Fruit fly (Drosophila melanogaster) whole organism, prepupa: ENCODE results near the gene CG10164.
A peak's percentile ranks its signal among the peaks of the same experiment; 100 is the strongest.

Experiments used
- Blimp-1 ChIP-seq: fragments of 200-800 bp; sonication (Bioruptor generic); optimal IDR thresholded peaks from 3 replicates; lab custom pipeline; 2017; ENCODE audit warnings: missing biosample characterization, missing genetic modification characterization, mild to moderate bottlenecking, moderate library complexity, missing genetic modification reagents
- CG10631 ChIP-seq: fragments of 200-800 bp; sonication (Bioruptor generic); optimal IDR thresholded peaks from 2 replicates; lab custom pipeline; 2016; ENCODE audit warnings: missing biosample characterization, missing genetic modification characterization
- CG10669 ChIP-seq: fragments of 200-800 bp; sonication (Bioruptor generic); optimal IDR thresholded peaks from 3 replicates; lab custom pipeline; 2018; ENCODE audit warnings: missing biosample characterization, mild to moderate bottlenecking, missing genetic modification characterization, moderate library complexity
- CG11294 ChIP-seq: fragments of 200-800 bp; sonication (Bioruptor generic); IDR thresholded peaks from 2 replicates; pipeline ENCODE4 v1.3.6; 2022; ENCODE audit warnings: missing biosample characterization, missing genetic modification characterization
- CG11762 ChIP-seq: fragments of 200-800 bp; sonication (Bioruptor generic); optimal IDR thresholded peaks from 3 replicates; lab custom pipeline; 2016; ENCODE audit warnings: missing biosample characterization, missing genetic modification characterization; ENCODE audit not compliant: insufficient read depth
- CG15336 ChIP-seq: fragments of 200-800 bp; sonication (Bioruptor generic); IDR thresholded peaks from 2 replicates; pipeline ENCODE4 v1.3.6; 2022; ENCODE audit warnings: missing biosample characterization, missing genetic modification characterization
- CG16779 ChIP-seq: fragments of 200-800 bp; sonication (Bioruptor generic); optimal IDR thresholded peaks from 3 replicates; lab custom pipeline; 2017; ENCODE audit warnings: missing biosample characterization, mild to moderate bottlenecking, missing genetic modification characterization
- CG31627 ChIP-seq: fragments of 200-800 bp; sonication (Bioruptor generic); optimal IDR thresholded peaks from 3 replicates; lab custom pipeline; 2016; ENCODE audit warnings: missing biosample characterization, missing genetic modification characterization
- CG32006 ChIP-seq: fragments of 200-800 bp; sonication (Bioruptor generic); optimal IDR thresholded peaks from 3 replicates; lab custom pipeline; 2017; ENCODE audit warnings: missing biosample characterization, mild to moderate bottlenecking, missing genetic modification characterization
- CG34406 ChIP-seq: fragments of 200-800 bp; sonication (Bioruptor generic); optimal IDR thresholded peaks from 3 replicates; lab custom pipeline; 2016; ENCODE audit warnings: missing biosample characterization, missing genetic modification characterization
- CG6163 ChIP-seq: fragments of 200-800 bp; sonication (Bioruptor generic); IDR thresholded peaks from 3 replicates; pipeline ENCODE4 v1.3.6; 2022; ENCODE audit warnings: missing biosample characterization, missing genetic modification characterization
- CG6276 ChIP-seq: fragments of 200-800 bp; sonication (Bioruptor generic); optimal IDR thresholded peaks from 2 replicates; lab custom pipeline; 2017; ENCODE audit warnings: missing biosample characterization, mild to moderate bottlenecking, missing genetic modification characterization
- CG8119 ChIP-seq: fragments of 200-800 bp; sonication (Bioruptor generic); IDR thresholded peaks from 3 replicates; pipeline ENCODE4 v1.3.6; 2022; ENCODE audit warnings: missing biosample characterization, missing genetic modification characterization
- CG8319 ChIP-seq: fragments of 200-800 bp; sonication (Bioruptor generic); optimal IDR thresholded peaks from 3 replicates; lab custom pipeline; 2016; ENCODE audit warnings: missing biosample characterization, missing genetic modification characterization
- CG8632 ChIP-seq: fragments of 200-800 bp; sonication (Bioruptor generic); optimal IDR thresholded peaks from 3 replicates; lab custom pipeline; 2016; ENCODE audit warnings: missing biosample characterization, missing genetic modification characterization
- CG9139 ChIP-seq: fragments of 200-800 bp; sonication (Bioruptor generic); optimal IDR thresholded peaks from 3 replicates; lab custom pipeline; 2017; ENCODE audit warnings: missing biosample characterization, mild to moderate bottlenecking, missing genetic modification characterization
- Eip93F ChIP-seq: fragments of 200-800 bp; sonication (Bioruptor generic); optimal IDR thresholded peaks from 2 replicates; lab custom pipeline; 2016; ENCODE audit warnings: missing biosample characterization, mild to moderate bottlenecking, missing genetic modification characterization
- Ets21C ChIP-seq: fragments of 200-800 bp; sonication (Bioruptor generic); optimal IDR thresholded peaks from 3 replicates; lab custom pipeline; 2016; ENCODE audit warnings: missing biosample characterization, missing genetic modification characterization
- Ets96B ChIP-seq: fragments of 200-800 bp; optimal IDR thresholded peaks from 2 replicates; lab custom pipeline; 2019; ENCODE audit warnings: missing biosample characterization, mild to moderate bottlenecking, missing genetic modification characterization, moderate library complexity
- Gug ChIP-seq: fragments of 200-800 bp; sonication (Bioruptor generic); IDR thresholded peaks from 2 replicates; pipeline ENCODE4 v1.3.6; 2022; ENCODE audit warnings: missing biosample characterization, missing genetic modification characterization
- Lpt ChIP-seq: fragments of 200-800 bp; sonication (Bioruptor generic); optimal IDR thresholded peaks from 3 replicates; lab custom pipeline; 2016; ENCODE audit warnings: missing biosample characterization, missing genetic modification characterization
- OdsH ChIP-seq: fragments of 200-800 bp; sonication (Bioruptor generic); optimal IDR thresholded peaks from 3 replicates; lab custom pipeline; 2016; ENCODE audit warnings: missing biosample characterization, missing genetic modification characterization
- Sox102F ChIP-seq: fragments of 200-800 bp; sonication (Bioruptor generic); optimal IDR thresholded peaks from 2 replicates; lab custom pipeline; 2016; ENCODE audit warnings: missing biosample characterization, mild to moderate bottlenecking, missing genetic modification characterization
- achi ChIP-seq: fragments of 200-800 bp; sonication (Bioruptor generic); optimal IDR thresholded peaks from 3 replicates; lab custom pipeline; 2016; ENCODE audit warnings: missing biosample characterization, missing genetic modification characterization
- acj6 ChIP-seq: fragments of 200-800 bp; sonication (Bioruptor generic); optimal IDR thresholded peaks from 3 replicates; lab custom pipeline; 2016; ENCODE audit warnings: missing biosample characterization, missing genetic modification characterization
- cyc ChIP-seq: fragments of 200-800 bp; sonication (Bioruptor generic); optimal IDR thresholded peaks from 3 replicates; lab custom pipeline; 2016; ENCODE audit warnings: missing biosample characterization, missing genetic modification characterization
- dsx ChIP-seq: fragments of 200-800 bp; optimal IDR thresholded peaks from 3 replicates; lab custom pipeline; 2019; ENCODE audit warnings: missing biosample characterization, mild to moderate bottlenecking, missing genetic modification characterization, moderate library complexity; ENCODE audit not compliant: poor library complexity, severe bottlenecking
- eg ChIP-seq: fragments of 200-800 bp; sonication (Bioruptor generic); IDR thresholded peaks from 3 replicates; pipeline ENCODE4 v1.3.6; 2022; ENCODE audit warnings: missing biosample characterization, missing genetic modification characterization
- esn ChIP-seq: fragments of 200-800 bp; sonication (Bioruptor generic); optimal IDR thresholded peaks from 2 replicates; lab custom pipeline; 2016; ENCODE audit warnings: missing biosample characterization, mild to moderate bottlenecking, missing genetic modification characterization, moderate library complexity
- fd59A ChIP-seq: fragments of 200-800 bp; sonication (Bioruptor generic); optimal IDR thresholded peaks from 2 replicates; lab custom pipeline; 2017; ENCODE audit warnings: missing biosample characterization, mild to moderate bottlenecking, missing genetic modification characterization, missing genetic modification reagents
- fkh ChIP-seq: fragments of 200-800 bp; sonication (Bioruptor generic); optimal IDR thresholded peaks from 3 replicates; lab custom pipeline; 2017; ENCODE audit warnings: missing biosample characterization, mild to moderate bottlenecking, missing genetic modification characterization, moderate library complexity
- lz ChIP-seq: fragments of 200-800 bp; sonication (Bioruptor generic); optimal IDR thresholded peaks from 3 replicates; lab custom pipeline; 2016; ENCODE audit warnings: missing biosample characterization, missing genetic modification characterization
- spab ChIP-seq: fragments of 200-800 bp; sonication (Bioruptor generic); optimal IDR thresholded peaks from 2 replicates; lab custom pipeline; 2017; ENCODE audit warnings: missing biosample characterization, mild to moderate bottlenecking, missing genetic modification characterization, missing genetic modification reagents
- ss ChIP-seq, 2 experiments: fragments of 200-800 bp; sonication (Bioruptor generic); optimal IDR thresholded peaks; 2 replicates in 1 of 2; 3 replicates in 1 of 2; lab custom pipeline; 2017 to 2018; ENCODE audit warnings: mild to moderate bottlenecking in 2 of 2, missing biosample characterization in 2 of 2, missing genetic modification characterization in 2 of 2, moderate library complexity in 1 of 2
- svp ChIP-seq: fragments of 200-800 bp; sonication (Bioruptor generic); peaks from one replicate; lab custom pipeline; 2016; ENCODE audit warnings: missing biosample characterization, missing genetic modification characterization

CG10164 gene

DNA sequence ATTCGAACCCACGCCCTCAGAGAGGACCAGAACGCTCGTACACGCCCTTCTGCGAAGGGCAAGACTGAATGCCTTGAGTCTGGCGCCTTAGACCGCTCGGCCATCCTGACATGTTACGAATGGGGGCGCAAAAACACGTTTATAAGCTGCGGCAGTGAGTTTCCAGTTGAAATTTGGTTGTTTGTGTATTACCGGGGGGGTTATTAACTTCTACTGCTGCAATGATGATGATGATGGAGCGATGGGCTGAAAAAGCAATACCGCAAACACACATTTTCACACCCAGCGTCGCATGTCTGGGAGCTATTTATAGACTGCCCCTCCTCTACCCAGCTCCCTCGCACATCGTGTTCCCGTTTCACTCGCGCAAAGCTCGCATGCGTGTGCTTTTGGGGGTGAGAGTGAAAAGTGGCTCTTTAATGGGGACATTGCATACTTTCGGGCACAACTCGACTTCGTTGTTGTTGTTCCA lies 44.6 kb upstream of the CG10164 start (continued):
- no peak for TF ChIP-seq achi (GFP tag; lab: Kevin White, UChicago)
- TF ChIP-seq ss (GFP tag; optimal IDR thresholded peaks at IDR 0.05; lab: Kevin White, UChicago): peak; percentile 15 to 46
- no peak for TF ChIP-seq CG8119 (GFP tag; lab: Robert Waterston, UW)
- no peak for TF ChIP-seq Ets96B (tag; lab: Kevin White, UChicago)
- TF ChIP-seq spab: no peak
- TF ChIP-seq CG10631 (GFP tag; lab: Kevin White, UChicago): no peak
- TF ChIP-seq cyc (GFP tag; lab: Kevin White, UChicago): no peak

DNA sequence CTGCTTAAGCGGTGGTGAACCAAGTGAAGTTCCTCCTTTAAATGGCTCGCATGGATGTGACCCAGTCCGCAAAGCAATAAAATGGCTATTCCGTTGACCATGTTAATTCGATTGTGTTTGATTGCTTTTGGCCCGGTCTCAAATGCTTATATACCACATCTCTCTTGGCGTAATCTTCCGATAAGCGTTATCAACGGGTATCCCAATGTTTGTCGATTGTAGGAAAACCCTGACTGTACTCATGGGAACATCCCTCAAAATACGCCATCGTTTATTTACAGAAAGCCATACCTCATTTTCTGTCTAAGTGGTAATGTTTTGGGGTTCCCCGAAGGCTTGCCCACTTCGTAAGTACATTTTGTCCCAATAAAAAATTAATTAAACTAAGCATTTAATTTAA lies 42.2 kb upstream of the CG10164 start, which contains the start of gene CG10183:
Gene CG10183, minus strand, starts transcription at position 101 of the 400 bp plus-strand sequence.
- TF ChIP-seq CG9139 (GFP tag; lab: Kevin White, UChicago) (no peak), CG32006 (GFP tag; lab: Kevin White, UChicago) (no peak), Ets21C (GFP tag; lab: Kevin White, UChicago) (no peak), eg (no peak), CG15336 (no peak), lz (GFP tag; lab: Kevin White, UChicago) (no peak), CG6276 (GFP tag; lab: Kevin White, UChicago) (no peak), Eip93F (GFP tag; lab: Kevin White, UChicago) (no peak), Gug (GFP tag; lab: Robert Waterston, UW) (no peak), Blimp-1 (GFP tag; lab: Kevin White, UChicago) (no peak), CG31627 (GFP tag; lab: Kevin White, UChicago) (no peak), Sox102F (GFP tag; lab: Kevin White, UChicago) (no peak)

DNA sequence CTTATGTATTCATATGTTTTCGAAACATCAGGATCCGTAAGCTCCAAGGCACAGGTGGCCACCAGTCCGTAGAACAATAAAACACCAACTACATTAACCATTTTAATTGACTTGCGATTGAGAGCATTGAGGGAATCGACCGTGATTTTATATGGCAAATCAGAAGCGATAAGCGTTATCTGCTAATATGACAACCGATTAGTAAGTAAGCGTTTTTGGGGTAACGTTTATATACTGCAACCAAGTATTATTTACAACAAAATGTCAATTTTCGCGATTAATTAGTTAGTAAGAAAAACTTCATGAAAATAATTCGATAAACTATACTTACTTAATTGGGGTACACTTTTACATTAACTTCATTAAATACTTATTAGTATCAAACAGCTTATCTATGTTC lies 39.4 kb upstream of the CG10164 start, which contains the start of gene CG16723:
Gene CG16723, minus strand, starts transcription at position 101 of the 400 bp plus-strand sequence.
- peak; percentile 22 for TF ChIP-seq svp (GFP tag; lab: Kevin White, UChicago)
- no peak for TF ChIP-seq dsx

DNA sequence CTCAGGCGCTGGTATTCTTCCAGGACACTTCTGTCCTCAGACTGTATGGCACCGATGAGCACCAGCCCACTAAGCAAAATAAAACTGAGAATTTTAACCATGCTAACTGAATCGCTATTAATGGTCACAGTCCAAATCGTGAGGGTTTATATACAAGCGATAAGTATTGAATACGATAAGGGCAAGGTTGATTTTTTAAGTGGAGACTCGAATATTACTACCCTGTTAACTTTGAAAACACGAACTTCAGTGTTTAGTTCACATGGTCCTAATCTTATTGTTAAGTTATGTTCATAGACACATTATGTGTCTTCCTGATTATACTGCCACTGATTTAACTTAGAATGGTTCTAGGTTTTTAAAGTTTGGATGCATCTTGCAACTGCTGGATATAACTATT lies 35.9 kb upstream of the CG10164 start, which contains the start of gene CG33337:
Gene CG33337, minus strand, starts transcription at position 101 of the 400 bp plus-strand sequence.
- TF ChIP-seq fkh (GFP tag; lab: Kevin White, UChicago) (no peak), CG9139 (GFP tag; lab: Kevin White, UChicago) (no peak), achi (GFP tag; lab: Kevin White, UChicago) (no peak), CG10669 (GFP tag; lab: Kevin White, UChicago) (no peak), CG8319 (GFP tag; lab: Kevin White, UChicago) (no peak), CG11762 (GFP tag; lab: Kevin White, UChicago) (no peak), Sox102F (GFP tag; lab: Kevin White, UChicago) (no peak), CG32006 (GFP tag; lab: Kevin White, UChicago) (no peak), CG8632 (GFP tag; lab: Kevin White, UChicago) (no peak), CG6163 (GFP tag; lab: Robert Waterston, UW) (no peak), CG8119 (GFP tag; lab: Robert Waterston, UW) (no peak), Eip93F (GFP tag; lab: Kevin White, UChicago) (no peak), CG34406 (GFP tag; lab: Kevin White, UChicago) (no peak)

DNA sequence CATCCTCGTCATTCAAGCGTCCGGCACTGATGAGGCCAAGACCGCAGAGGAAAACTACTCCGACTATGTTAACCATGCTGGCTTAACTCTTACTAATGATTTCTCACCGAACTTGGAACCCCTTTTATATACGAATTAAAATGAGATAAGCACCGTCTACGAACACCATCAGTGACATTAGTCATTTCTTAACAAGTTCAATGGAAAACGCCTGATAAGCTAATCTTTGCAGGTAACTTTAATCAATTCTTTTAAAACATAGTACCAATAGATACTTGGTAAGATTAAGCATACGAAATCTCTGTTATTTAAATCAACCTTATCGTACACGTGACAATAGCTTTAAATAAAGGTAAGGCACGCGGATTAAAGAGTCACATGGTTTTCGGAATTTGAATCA lies 33.0 kb upstream of the CG10164 start, which contains the start of gene CG10182:
Gene CG10182, minus strand, starts transcription at position 101 of the 400 bp plus-strand sequence.
- no peak for TF ChIP-seq fkh (GFP tag; lab: Kevin White, UChicago)
- TF ChIP-seq fd59A: no peak
- TF ChIP-seq esn (GFP tag; lab: Kevin White, UChicago): no peak
- no peak for TF ChIP-seq lz (GFP tag; lab: Kevin White, UChicago)
- no peak for TF ChIP-seq CG6276 (GFP tag; lab: Kevin White, UChicago)
- no peak for TF ChIP-seq CG8632 (GFP tag; lab: Kevin White, UChicago)
- TF ChIP-seq CG8119 (GFP tag; lab: Robert Waterston, UW): no peak
- no peak for TF ChIP-seq ss (GFP tag; optimal IDR thresholded peaks at IDR 0.05; lab: Kevin White, UChicago)
- TF ChIP-seq Lpt (GFP tag; lab: Kevin White, UChicago): no peak
- no peak for TF ChIP-seq acj6 (GFP tag; lab: Kevin White, UChicago)
- no peak for TF ChIP-seq OdsH
- TF ChIP-seq CG11762 (GFP tag; lab: Kevin White, UChicago): no peak
- no peak for TF ChIP-seq Ets96B (tag; lab: Kevin White, UChicago)
- no peak for TF ChIP-seq Gug (GFP tag; lab: Robert Waterston, UW)
- TF ChIP-seq CG16779 (tag; lab: Kevin White, UChicago): no peak
- TF ChIP-seq spab: no peak
- no peak for TF ChIP-seq CG34406 (GFP tag; lab: Kevin White, UChicago)
- no peak for TF ChIP-seq CG10669 (GFP tag; lab: Kevin White, UChicago)
- no peak for TF ChIP-seq cyc (GFP tag; lab: Kevin White, UChicago)
- no peak for TF ChIP-seq CG11294
